Worm (Caenorhabditis elegans): ENCODE results near the gene cfp-1.

Gene cfp-1

ce11 chrIV:14032620-14033501 lies 44.4 kb upstream of the cfp-1 start (continued):
- peak; percentile 83 for TF ChIP-seq nhr-102 (tag; optimal IDR thresholded peaks at IDR 0.05)
- no peak for TF ChIP-seq nhr-111 (GFP tag; optimal IDR thresholded peaks at IDR 0.05)
- peak; percentile 84 for TF ChIP-seq F37D6.2 (tag; optimal IDR thresholded peaks at IDR 0.05)
- no peak for TF ChIP-seq ama-1 (optimal IDR thresholded peaks at IDR 0.05)
- no peak for TF ChIP-seq ceh-44 (GFP tag; IDR thresholded peaks at IDR 0.05)
- TF ChIP-seq R02D3.7 (tag; optimal IDR thresholded peaks at IDR 0.05), result no peak
- peak; percentile 69 for TF ChIP-seq T20F7.1 (GFP tag; optimal IDR thresholded peaks at IDR 0.05)

ce11 chrIV:14033502-14033751 lies 43.8 kb upstream of the cfp-1 start:
- TF ChIP-seq ama-1 (optimal IDR thresholded peaks at IDR 0.05) (no peak), ZK337.2 (GFP tag; IDR thresholded peaks at IDR 0.05) (no peak), daf-16 (GFP tag; optimal IDR thresholded peaks at IDR 0.05) (peak in 1 of 2 experiments; percentile 29), daf-16 (tag; optimal IDR thresholded peaks at IDR 0.05) (no peak), lin-1 (GFP tag; IDR thresholded peaks at IDR 0.05) (0 out of 2 replicates have a peak, but pooled peaks have one; percentile 6), hmg-1.1 (GFP tag; IDR thresholded peaks at IDR 0.05) (peak; percentile 84), T20F7.1 (GFP tag; optimal IDR thresholded peaks at IDR 0.05) (no peak), set-16 (GFP tag; IDR thresholded peaks at IDR 0.05) (peak; percentile 100; the same call in 1 of the 2 replicates), unc-62 (GFP tag; optimal IDR thresholded peaks at IDR 0.05 in 1 of 2) (peak in 1 of 2 experiments; percentile 100), unc-62 (tag; optimal IDR thresholded peaks at IDR 0.05) (no peak)

- peak; percentile 89 for TF ChIP-seq nhr-6 (tag; optimal IDR thresholded peaks at IDR 0.05)
- peak; percentile 48 for TF ChIP-seq T20F7.1 (GFP tag; optimal IDR thresholded peaks at IDR 0.05)
- no peak for TF ChIP-seq snpc-4 (tag; optimal IDR thresholded peaks at IDR 0.05)
- TF ChIP-seq nhr-42 (GFP tag; IDR thresholded peaks at IDR 0.05), result peak; percentile 71
- no peak; the same call in 1 of the 2 replicates for TF ChIP-seq lin-29 (GFP tag; IDR thresholded peaks at IDR 0.05)
- no peak for TF ChIP-seq daf-12 (tag; optimal IDR thresholded peaks at IDR 0.05)
- peak; percentile 60 for TF ChIP-seq F37D6.2 (tag; optimal IDR thresholded peaks at IDR 0.05)
- TF ChIP-seq unc-130 (GFP tag; optimal IDR thresholded peaks at IDR 0.05), result no peak
- TF ChIP-seq madf-9 (GFP tag; conservative IDR thresholded peaks at IDR 0.05), result peak; percentile 89
- peak; percentile 87 for TF ChIP-seq dve-1 (tag; optimal IDR thresholded peaks at IDR 0.05; ENCODE audit: insufficient read depth)
- no peak for TF ChIP-seq snpc-1.2 (GFP tag; IDR thresholded peaks at IDR 0.05)
- TF ChIP-seq ctbp-1 (GFP tag; IDR thresholded peaks at IDR 0.05), result peak; percentile 70; the same call in 1 of the 2 replicates
- peak; percentile 94 for TF ChIP-seq nhr-25 (tag; optimal IDR thresholded peaks at IDR 0.05; ENCODE audit: borderline replicate concordance, insufficient read depth)
- TF ChIP-seq zip-2 (tag; optimal IDR thresholded peaks at IDR 0.05), result peak; percentile 63
- TF ChIP-seq mxl-2 (GFP tag; conservative IDR thresholded peaks at IDR 0.05), result no peak
- TF ChIP-seq ceh-82 (tag; optimal IDR thresholded peaks at IDR 0.05), result no peak
- no peak for TF ChIP-seq zfp-2 (tag; optimal IDR thresholded peaks at IDR 0.05)
- peak; percentile 70 for TF ChIP-seq ztf-7 (tag; optimal IDR thresholded peaks at IDR 0.05)
- TF ChIP-seq ama-1 (optimal IDR thresholded peaks at IDR 0.05), result peak; percentile 99
- TF ChIP-seq madf-5 (GFP tag; IDR thresholded peaks at IDR 0.05), result 0 out of 4 replicates have a peak, but pooled peaks of 1 of the 2 experiments have one; percentile 18
- no peak for TF ChIP-seq F26F4.8 (GFP tag; conservative IDR thresholded peaks at IDR 0.05)
- no peak for TF ChIP-seq aly-2 (tag; optimal IDR thresholded peaks at IDR 0.05)
- peak; percentile 69 for TF ChIP-seq Y5F2A.4 (GFP tag; optimal IDR thresholded peaks at IDR 0.05)
- no peak for TF ChIP-seq ceh-62 (tag; optimal IDR thresholded peaks at IDR 0.05)
- TF ChIP-seq fkh-10 (GFP tag; optimal IDR thresholded peaks at IDR 0.05), result no peak
- no peak for TF ChIP-seq pqm-1 (tag; optimal IDR thresholded peaks at IDR 0.05)
- no peak for TF ChIP-seq F49E8.2 (tag; optimal IDR thresholded peaks at IDR 0.05; ENCODE audit: borderline replicate concordance)
- TF ChIP-seq attf-4 (tag; optimal IDR thresholded peaks at IDR 0.05), result peak; percentile 13
- peak; percentile 61 for TF ChIP-seq rbr-2 (tag; optimal IDR thresholded peaks at IDR 0.05)
- TF ChIP-seq hmg-1.1 (GFP tag; IDR thresholded peaks at IDR 0.05), result peak; percentile 6
- peak; percentile 76 for TF ChIP-seq cey-2 (tag; optimal IDR thresholded peaks at IDR 0.05; ENCODE audit: borderline replicate concordance, insufficient read depth)
- peak; percentile 13; the same call in 1 of the 2 replicates for TF ChIP-seq lin-38 (GFP tag; IDR thresholded peaks at IDR 0.05)
- TF ChIP-seq lin-15B (tag; optimal IDR thresholded peaks at IDR 0.05), result no peak
Measured at ce11 chrIV:14033752-14034570, 43.3 kb upstream of the cfp-1 start.

All from whole organism, L4 larva.